Fruit fly (Drosophila melanogaster): ENCODE data around the gene CG34281.
A peak's percentile ranks its signal among the peaks of the same experiment; 100 is the strongest.

CG34281 gene

DNA sequence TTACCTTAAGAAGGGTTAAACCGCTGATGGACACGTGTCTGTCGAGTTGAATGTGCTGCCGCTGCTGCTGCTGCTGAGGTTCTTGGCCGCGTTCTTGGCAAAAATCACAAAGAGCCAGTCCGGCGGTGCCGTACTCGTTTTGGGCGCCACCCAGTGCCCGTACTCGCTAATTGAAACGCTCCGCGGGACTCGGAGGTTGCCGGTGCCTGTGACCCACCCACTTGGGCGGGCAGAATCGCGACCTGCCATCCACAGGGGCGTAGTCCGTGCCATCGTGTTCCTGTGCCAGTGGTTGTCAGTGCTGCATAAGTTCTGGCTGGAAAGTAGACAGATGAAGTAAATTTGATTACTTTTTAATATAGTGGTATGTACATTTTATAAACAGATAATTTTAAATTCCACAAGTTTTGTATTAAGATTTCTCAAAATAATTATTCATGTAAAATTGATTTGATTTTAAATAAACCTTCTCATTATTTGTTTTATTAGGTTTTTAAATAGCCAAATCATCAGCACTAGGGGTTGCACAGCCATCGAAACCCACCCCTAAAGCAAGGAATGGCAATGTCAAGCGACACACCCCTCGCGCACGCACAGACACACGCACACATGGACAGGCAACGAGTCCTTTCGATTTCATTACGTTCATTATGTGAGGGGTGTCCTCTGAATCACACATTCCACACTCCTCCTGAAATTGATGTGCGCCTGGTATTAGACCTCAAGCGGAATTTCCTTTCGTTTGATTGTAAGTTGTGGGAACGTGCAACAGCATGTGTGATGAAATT lies 7.6 kb upstream of the CG34281 start:
- no peak for TF ChIP-seq noc (tag; optimal IDR thresholded peaks at IDR 0.05)

DNA sequence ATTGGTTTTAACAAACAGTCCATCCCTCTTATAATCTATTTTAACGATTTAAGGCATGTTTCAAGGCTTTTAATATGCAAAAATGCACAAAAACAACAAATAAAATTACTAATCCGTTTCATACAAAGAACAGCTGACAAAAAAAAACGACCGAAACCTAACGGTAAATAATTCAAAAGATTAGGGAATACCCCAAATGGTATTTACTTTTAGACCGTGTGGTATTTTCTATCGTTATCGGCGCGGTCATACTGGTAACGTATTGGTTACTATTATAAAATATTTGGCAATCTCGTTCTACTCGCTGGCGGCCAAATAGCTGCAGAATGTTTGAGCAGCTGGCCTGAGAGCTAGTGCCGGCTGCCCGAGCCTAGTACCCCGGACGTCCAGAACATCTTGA lies 6.8 kb upstream of the CG34281 start, which contains the start of gene sll:
TSS of gene sll (plus strand) at position 235 of the 400 bp plus-strand sequence.
- TF ChIP-seq noc (tag; optimal IDR thresholded peaks at IDR 0.05) = no peak

DNA sequence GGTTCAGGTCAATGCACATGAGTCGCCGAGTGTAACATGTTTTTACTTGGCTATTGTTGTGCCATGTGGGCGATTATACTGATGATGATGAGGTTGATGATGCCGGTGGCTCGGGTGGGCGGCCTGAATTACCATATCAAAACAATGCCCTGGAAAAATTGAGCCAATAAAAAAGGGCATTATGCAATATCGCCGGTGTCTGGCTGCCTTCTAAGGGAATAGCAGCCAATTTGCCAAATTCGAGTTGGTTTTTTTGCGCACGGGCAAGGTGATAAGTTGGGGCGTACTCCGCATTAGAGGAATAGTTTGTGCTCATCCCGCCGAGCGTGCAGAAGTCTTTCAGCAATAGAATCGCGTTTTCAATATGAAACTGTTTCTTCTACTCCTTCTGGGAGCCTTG lies 3.6 kb upstream of the CG34281 start, which contains the start of gene CG14329:
TSS of gene CG14329 (plus strand) at position 301 of the 400 bp plus-strand sequence.
- no peak for TF ChIP-seq noc (tag; optimal IDR thresholded peaks at IDR 0.05)

DNA sequence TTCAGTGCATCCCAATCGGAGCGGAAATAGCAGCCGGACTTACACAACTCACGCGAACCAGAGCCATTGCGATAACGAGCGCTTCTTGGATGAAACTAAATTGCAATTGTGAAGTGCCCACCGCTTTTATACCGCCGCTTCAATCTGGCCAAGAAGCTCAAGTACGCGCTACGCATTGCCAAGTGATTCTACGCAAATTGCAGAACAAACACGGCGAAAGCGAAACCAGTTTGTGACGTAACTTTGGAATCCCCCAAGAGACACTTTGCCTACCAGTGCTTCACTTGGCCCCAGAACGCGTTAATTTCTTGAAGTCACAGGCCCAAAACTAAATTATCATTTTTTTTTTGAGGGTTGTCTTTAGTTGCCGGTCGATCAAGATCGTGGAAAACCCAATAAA lies 1.3 kb upstream of the CG34281 start, which contains the start of gene Edg91:
TSS of gene Edg91 (minus strand) at position 101 of the 400 bp plus-strand sequence.
- TF ChIP-seq noc (tag; optimal IDR thresholded peaks at IDR 0.05) = no peak

DNA sequence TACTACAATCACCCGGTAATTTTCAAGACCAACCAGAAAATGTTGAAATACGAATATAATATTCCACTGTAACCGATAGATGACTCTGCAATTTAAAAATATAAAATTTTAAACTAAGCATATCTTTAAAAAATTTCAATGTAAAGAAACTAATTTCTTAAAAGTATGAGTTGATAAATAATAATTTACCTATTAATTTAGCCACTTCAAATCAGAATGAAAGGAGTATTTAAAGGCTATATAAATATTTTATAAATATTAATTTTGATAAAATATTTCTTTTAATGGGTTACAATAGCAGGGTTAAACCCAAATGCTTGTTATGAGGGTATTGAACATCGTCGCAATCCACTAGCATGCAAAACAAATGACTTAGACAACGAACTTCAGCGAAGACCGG lies 851 bp upstream of the CG34281 start:
- no peak for TF ChIP-seq noc (tag; optimal IDR thresholded peaks at IDR 0.05)

DNA sequence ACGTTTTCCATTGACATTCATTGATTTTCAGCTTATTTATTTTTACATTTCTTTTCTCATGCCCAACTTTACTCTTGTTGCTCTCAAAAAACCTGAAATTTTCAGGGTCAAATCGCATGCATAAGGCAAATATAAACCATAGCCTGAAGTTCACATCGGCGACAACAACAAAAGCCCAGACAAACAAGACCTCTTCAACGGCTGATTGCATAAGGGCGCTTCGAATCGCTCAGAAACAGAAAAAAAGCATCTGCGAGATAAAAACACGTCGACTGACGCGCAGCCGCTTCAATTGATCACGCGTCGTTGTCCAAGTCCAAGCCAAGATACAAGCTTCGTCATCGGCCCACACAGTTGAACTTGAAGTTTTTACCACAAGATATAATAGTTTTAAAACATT lies 862 bp downstream of the CG34281 start, which contains the start of gene CG14327:
TSS of gene CG14327 (plus strand) at position 161 of the 400 bp plus-strand sequence.
- no peak for TF ChIP-seq noc (tag; optimal IDR thresholded peaks at IDR 0.05)

DNA sequence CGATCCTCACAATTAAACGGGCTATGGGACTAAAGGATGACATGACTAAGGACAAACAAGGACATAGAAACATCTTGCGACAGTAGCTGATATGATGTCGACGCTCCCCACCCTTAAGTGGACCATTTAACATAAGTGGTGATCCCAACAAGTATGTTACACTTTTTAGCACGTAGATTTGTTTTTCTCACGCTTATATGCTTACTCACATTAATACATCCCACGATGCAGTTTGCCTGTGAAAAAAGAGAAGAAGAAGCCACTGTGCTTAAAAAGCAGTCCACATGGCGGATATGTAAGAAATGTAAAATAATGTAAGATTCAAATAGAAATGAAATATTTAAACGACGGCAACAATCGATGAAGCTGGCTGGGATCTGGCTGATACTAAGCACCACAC lies 2.4 kb downstream of the CG34281 start:
- no peak for TF ChIP-seq noc (tag; optimal IDR thresholded peaks at IDR 0.05)

DNA sequence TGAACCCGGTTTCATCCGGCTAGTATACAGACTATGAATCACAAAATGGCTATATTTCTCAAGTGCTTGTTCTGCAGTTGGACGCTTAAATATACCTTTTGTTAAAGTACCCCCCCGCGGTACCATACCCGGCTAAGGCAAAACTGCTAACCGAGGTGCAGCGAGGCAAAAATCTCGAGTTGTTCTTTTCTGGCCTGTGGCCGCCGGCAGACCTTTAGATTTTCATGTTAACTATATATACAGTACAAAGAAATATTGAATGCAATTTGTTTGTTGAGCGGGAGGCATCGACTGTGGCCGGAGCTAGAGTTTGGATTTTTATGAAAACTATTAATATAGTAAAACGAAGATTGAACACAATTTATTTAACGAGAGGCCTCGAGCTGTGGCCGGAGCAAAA lies 3.1 kb downstream of the CG34281 start:
- TF ChIP-seq noc (tag; optimal IDR thresholded peaks at IDR 0.05) = no peak

DNA sequence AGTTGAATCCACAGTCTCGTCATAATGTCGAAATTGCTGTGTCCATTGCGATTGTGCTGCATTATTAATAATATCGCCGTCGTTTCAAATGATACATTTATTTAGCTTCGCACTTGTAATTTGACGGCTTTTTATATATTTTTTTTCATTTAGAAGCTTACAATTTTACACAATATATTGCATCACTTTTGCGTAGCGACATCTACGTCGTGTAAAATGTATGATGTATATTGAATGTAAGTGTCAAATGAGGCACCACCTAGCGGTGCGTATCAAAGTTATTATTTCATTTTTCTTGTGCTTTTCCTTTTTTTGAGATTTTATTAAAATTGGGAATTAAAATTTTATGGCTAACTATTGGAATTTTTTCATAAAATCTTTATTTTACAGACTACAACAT lies 3.9 kb downstream of the CG34281 start:
- no peak for TF ChIP-seq noc (tag; optimal IDR thresholded peaks at IDR 0.05)

DNA sequence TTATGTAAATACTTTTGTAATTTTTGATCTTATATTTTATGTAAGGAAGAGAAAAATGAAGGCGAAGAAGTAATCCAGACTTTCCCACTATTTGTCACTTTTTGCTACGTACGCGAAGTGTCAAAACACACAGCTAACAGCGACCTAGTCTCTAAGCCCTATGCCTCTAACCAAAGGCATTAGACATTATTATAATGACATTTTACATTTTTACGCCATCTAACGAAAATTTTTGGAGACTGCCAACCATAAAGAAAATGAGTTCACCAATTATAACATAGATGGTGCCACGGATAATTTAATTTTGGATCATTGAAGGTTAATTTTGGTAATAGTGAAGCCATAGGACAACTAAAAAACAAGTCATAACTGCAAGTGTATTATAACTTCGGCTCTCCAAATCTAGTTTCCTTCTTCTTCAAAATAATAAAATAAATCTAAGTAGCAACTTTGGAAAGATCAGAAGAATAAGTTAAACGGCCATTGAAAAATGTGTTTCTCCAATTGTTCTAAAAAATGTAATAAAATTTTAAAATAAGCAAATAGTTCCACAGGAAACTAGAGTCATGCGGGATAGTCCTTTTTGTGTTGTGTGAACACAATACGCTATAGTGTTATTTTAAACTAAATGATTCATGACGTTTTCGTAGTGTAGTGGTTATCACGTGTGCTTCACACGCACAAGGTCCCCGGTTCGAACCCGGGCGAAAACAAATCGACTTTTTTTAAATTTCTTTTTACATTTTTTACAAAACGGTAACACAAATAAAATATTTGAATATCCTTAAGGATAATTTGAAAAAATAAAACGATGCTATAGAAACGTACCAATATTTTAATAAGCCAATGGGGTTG lies 4.7 kb downstream of the CG34281 start:
- TF ChIP-seq noc (tag; optimal IDR thresholded peaks at IDR 0.05) = no peak

DNA sequence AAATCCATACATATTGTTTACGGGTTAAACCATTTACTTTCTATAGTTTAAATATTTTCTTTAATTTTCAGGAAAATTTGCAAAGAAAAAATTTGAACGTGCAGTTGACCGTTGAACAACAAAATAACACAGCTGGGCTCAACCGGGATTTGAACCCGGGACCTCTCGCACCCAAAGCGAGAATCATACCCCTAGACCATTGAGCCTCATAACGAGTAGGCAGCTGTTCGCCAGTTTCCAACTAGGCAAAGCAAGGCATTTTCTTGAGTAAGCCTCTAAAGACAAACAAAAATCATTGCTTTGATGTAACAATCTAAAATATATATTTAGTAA lies 5.3 kb downstream of the CG34281 start:
- no peak for TF ChIP-seq noc (tag; optimal IDR thresholded peaks at IDR 0.05)

DNA sequence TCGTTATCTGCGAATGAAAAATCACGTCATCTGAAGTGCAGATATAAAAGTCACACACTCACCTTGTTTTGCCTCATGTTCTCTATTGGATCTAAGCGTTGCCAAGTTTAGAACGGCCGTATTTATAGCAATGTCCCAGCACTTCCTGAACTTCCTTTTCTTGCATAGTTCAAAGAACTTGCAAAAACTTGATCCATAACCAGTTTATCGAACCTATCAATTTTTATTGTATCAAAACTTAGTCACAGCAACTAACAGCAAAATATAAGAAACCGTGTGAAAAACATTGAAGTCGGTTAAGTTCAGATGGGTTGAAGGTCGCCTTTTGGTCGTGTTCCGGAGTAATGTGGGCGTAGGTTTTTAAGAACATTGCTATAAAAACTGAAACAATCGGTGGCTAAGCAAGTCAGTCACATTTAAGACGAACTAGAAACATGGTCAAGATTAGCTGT lies 6.0 kb downstream of the CG34281 start, which contains the start of the genes CG14324 and CG14326:
TSS of gene CG14324 (minus strand) at position 101 of the 452 bp plus-strand sequence.
TSS of gene CG14326 (plus strand) at position 402 of the 452 bp plus-strand sequence.
- TF ChIP-seq noc (tag; optimal IDR thresholded peaks at IDR 0.05) = no peak

DNA sequence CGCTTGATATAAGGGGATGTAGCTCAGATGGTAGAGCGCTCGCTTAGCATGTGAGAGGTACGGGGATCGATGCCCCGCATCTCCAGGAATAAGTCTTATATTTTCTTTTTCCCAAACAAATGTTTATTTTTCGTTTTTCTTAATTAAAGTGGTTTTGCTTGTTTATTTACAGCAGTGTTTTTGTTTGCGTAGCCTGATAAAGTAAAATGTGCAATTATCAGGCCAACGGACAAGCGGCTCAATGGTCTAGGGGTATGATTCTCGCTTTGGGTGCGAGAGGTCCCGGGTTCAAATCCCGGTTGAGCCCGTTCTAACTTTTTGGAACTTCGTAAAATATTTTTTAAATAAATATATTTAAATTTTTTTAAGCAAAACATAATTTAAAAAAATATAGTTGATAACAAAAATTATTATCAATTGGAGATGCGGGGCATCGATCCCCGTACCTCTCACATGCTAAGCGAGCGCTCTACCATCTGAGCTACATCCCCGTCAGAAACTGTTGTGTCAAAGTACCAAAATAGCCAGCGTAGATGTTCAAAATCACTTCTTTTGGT lies 7.1 kb downstream of the CG34281 start:
- peak; percentile 26 for TF ChIP-seq noc (tag; optimal IDR thresholded peaks at IDR 0.05)

DNA sequence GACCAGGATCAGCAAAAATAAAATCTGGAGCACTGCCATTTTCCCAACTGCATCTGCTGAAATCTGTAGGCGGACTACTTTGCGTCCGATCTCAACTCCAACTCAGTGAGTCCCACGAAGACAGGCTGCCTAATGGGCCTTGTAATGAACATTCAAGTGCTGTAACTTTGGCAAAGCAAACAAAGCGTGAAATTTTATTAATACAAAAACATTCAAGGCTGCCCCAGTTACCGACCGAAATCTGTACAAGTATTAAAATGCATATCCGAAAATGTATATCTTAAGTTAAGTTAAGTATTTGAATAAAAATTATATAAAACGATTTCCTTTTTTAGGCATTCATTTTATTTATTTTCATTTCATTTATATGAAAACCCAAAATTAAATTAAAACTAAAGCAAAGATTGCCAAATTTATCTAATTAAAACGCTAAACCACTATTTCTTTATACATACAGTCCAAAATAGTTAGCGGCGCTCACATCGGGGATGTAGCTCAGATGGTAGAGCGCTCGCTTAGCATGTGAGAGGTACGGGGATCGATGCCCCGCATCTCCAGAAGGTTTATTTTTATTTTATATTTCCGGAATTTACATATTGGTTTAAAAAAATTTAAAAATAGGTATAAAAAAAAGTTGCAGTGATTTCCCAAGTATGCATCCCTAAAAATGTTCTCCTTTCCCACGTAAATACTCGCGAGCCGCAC lies 9.5 kb downstream of the CG34281 start, which contains the start of gene CG14323:
TSS of gene CG14323 (minus strand) at position 51 of the 705 bp plus-strand sequence.
- no peak for TF ChIP-seq noc (tag; optimal IDR thresholded peaks at IDR 0.05)

DNA sequence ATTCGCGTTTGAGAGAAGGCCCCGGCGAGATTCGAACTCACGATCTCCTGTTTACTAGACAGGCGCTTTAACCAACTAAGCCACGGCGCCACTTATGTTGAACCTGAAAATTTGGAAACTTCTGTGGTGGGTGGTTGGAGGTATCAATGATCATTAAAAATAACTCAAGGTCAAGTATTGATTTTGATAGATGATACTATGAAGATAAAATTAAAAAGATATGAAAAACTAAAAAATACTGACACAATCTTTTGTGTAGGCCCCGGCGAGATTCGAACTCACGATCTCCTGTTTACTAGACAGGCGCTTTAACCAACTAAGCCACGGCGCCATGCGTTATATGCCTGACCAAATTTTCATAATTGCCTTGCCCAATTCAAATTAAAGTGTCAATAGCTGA lies 11.9 kb downstream of the CG34281 start:
- no peak for TF ChIP-seq noc (tag; optimal IDR thresholded peaks at IDR 0.05)
